Worm (Caenorhabditis elegans): ENCODE data around the gene ttr-54.

DNA sequence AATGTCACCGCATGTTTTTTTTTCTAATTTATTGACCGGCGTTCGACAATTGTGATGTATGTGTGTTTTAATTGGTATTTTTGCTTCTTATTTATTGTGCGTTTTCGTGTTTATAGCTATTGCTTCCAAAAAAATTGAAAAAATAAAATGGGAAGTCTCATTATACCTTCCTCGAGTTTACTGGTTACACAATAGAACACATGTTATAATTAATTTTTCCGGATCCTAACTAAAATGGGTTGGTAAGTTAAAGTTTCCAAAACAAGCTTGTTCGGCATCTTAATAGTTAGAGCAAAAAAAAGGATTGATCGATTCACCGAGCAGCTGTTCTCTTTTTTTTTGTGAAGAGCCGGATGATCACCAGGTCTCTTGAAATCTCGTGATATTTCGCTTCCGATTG is at the start of gene ttr-54:
- TF ChIP-seq C17E4.6 (GFP tag; IDR thresholded peaks at IDR 0.05) (no peak), hmg-20 (GFP tag; IDR thresholded peaks at IDR 0.05) (no peak), B0336.3 (GFP tag; IDR thresholded peaks at IDR 0.05) (no peak), lin-35 (GFP tag; optimal IDR thresholded peaks at IDR 0.05) (no peak), bed-2 (GFP tag; IDR thresholded peaks at IDR 0.05) (no peak), cebp-1 (GFP tag; IDR thresholded peaks at IDR 0.05) (no peak), cebp-1 (tag; optimal IDR thresholded peaks at IDR 0.05) (no peak), lin-54 (GFP tag; optimal IDR thresholded peaks at IDR 0.05) (no peak), sdz-38 (tag; optimal IDR thresholded peaks at IDR 0.05) (no peak)

All from whole organism, young adult.